Worm (Caenorhabditis elegans): ENCODE results near the gene rgs-11.

rgs-11 gene

DNA sequence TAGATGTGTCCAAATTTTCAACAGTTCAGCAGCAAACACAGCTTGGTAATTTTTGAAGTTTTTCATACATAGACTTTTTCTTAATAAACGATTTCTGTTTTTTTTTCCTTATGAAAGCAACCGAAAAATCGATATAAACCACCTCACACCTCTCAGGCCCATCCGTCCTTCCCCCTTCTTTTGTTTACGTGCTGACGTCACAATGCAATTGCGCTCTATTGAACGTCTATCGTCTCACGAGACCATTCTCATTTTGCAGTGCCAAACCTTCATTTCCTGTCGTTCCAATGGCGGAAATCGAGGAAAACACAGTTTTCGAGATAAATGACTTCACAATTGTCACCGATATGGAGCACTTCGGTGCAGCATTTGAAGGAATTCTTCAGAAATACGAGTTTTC lies 18.9 kb downstream of the rgs-11 start, which contains the start of gene rbg-1 (continued):
- TF ChIP-seq xnd-1 (tag; optimal IDR thresholded peaks at IDR 0.05) (no peak), F55B11.4 (tag; optimal IDR thresholded peaks at IDR 0.05; ENCODE audit: borderline replicate concordance, insufficient read depth) (no peak), ceh-91 (GFP tag; IDR thresholded peaks at IDR 0.05) (no peak), F23B12.7 (tag; optimal IDR thresholded peaks at IDR 0.05; ENCODE audit: insufficient read depth) (peak; percentile 34), egrh-3 (GFP tag; IDR thresholded peaks at IDR 0.05) (no peak), lir-1 (GFP tag; conservative IDR thresholded peaks at IDR 0.05) (no peak), madf-10 (tag; optimal IDR thresholded peaks at IDR 0.05) (no peak), zfh-2 (GFP tag; conservative IDR thresholded peaks at IDR 0.05) (0 out of 2 replicates have a peak, but pooled peaks have one; percentile 11), F39B2.1 (GFP tag; IDR thresholded peaks at IDR 0.05) (no peak), pha-4 (tag; optimal IDR thresholded peaks at IDR 0.05) (peak; percentile 25), ztf-25 (GFP tag; IDR thresholded peaks at IDR 0.05) (no peak), Y95B8A.8 (GFP tag; IDR thresholded peaks at IDR 0.05) (no peak), ccch-3 (GFP tag; optimal IDR thresholded peaks at IDR 0.05) (no peak), dox-1 (GFP tag; IDR thresholded peaks at IDR 0.05) (peak; percentile 68), lin-54 (GFP tag; optimal IDR thresholded peaks at IDR 0.05) (no peak), dpff-1 (tag; optimal IDR thresholded peaks at IDR 0.05) (no peak), F33H1.4 (GFP tag; IDR thresholded peaks at IDR 0.05) (no peak), lin-35 (GFP tag; optimal IDR thresholded peaks at IDR 0.05) (peak in 1 of 3 experiments; percentile 12), F22D6.2 (tag; optimal IDR thresholded peaks at IDR 0.05) (no peak), ceh-58 (GFP tag; IDR thresholded peaks at IDR 0.05) (no peak), tlf-1 (GFP tag; optimal IDR thresholded peaks at IDR 0.05) (no peak), ceh-27 (GFP tag; optimal IDR thresholded peaks at IDR 0.05) (peak; percentile 77), tbp1 (GFP tag; optimal IDR thresholded peaks at IDR 0.05) (peak; percentile 14), fkh-3 (tag; optimal IDR thresholded peaks at IDR 0.05) (no peak), ekl-4 (GFP tag; IDR thresholded peaks at IDR 0.05) (no peak; the same call in 1 of the 2 replicates), let-607 (tag; optimal IDR thresholded peaks at IDR 0.05) (peak; percentile 50 to 71), hlh-26 (GFP tag; conservative IDR thresholded peaks at IDR 0.05) (no peak), rcor-1 (GFP tag; IDR thresholded peaks at IDR 0.05) (no peak), mel-28 (tag; optimal IDR thresholded peaks at IDR 0.05; ENCODE audit: borderline replicate concordance) (no peak), B0019.2 (GFP tag; conservative IDR thresholded peaks at IDR 0.05) (no peak), bed-2 (GFP tag; IDR thresholded peaks at IDR 0.05) (no peak), die-1 (tag; optimal IDR thresholded peaks at IDR 0.05) (no peak), gei-17 (GFP tag; optimal IDR thresholded peaks at IDR 0.05) (no peak), madf-6 (GFP tag; IDR thresholded peaks at IDR 0.05) (no peak), tbx-9 (tag; optimal IDR thresholded peaks at IDR 0.05; ENCODE audit: borderline replicate concordance) (no peak), hmg-20 (GFP tag; IDR thresholded peaks at IDR 0.05) (no peak), rec-8 (tag; optimal IDR thresholded peaks at IDR 0.05) (no peak), aptf-2 (GFP tag; conservative IDR thresholded peaks at IDR 0.05) (no peak), nhr-80 (tag; optimal IDR thresholded peaks at IDR 0.05) (peak; percentile 65), ztf-28 (GFP tag; IDR thresholded peaks at IDR 0.05) (no peak), athp-1 (tag; optimal IDR thresholded peaks at IDR 0.05) (no peak), nhr-27 (tag; optimal IDR thresholded peaks at IDR 0.05) (no peak), sea-2 (GFP tag; IDR thresholded peaks at IDR 0.05) (no peak), nfyb-1 (GFP tag; IDR thresholded peaks at IDR 0.05) (no peak), ztf-6 (GFP tag; IDR thresholded peaks at IDR 0.05) (no peak), attf-5 (GFP tag; optimal IDR thresholded peaks at IDR 0.05) (peak; percentile 75), bed-1 (GFP tag; IDR thresholded peaks at IDR 0.05) (no peak), lin-40 (tag; optimal IDR thresholded peaks at IDR 0.05) (peak; percentile 59), unc-62 (GFP tag; optimal IDR thresholded peaks at IDR 0.05) (no peak)

All from whole organism, young adult.